Worm (Caenorhabditis elegans): ENCODE results near the gene F42C5.5.

DNA sequence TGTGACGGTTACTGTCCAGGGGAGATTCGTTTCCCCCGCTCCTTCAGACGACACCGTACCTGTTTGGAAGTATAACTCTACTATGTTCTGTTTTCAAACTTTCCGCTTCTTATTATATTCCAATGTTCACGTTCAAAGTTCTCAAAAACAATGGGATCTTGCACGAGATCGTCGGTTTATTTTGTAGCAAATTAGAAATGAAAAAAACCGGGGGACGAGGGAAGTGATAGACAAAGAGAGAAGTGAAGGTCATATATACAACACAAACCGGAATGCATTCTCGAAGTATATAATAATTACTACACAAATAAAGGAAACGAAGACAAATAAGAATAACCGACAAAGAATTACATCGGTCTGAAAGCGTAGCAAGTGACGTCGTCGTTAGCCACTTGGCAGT is 15.7 kb upstream of the F42C5.5 start:
- TF ChIP-seq ztf-11 (tag; optimal IDR thresholded peaks at IDR 0.05) (no peak), ZK546.5 (tag; optimal IDR thresholded peaks at IDR 0.05) (no peak), nhr-10 (tag; optimal IDR thresholded peaks at IDR 0.05) (no peak), F13H6.1 (tag; optimal IDR thresholded peaks at IDR 0.05) (no peak), aly-2 (tag; optimal IDR thresholded peaks at IDR 0.05) (no peak), nhr-12 (tag; optimal IDR thresholded peaks at IDR 0.05) (no peak), sma-9 (GFP tag; optimal IDR thresholded peaks at IDR 0.05) (no peak), sma-9 (tag; optimal IDR thresholded peaks at IDR 0.05) (no peak), nhr-11 (tag; optimal IDR thresholded peaks at IDR 0.05) (no peak), R02D3.7 (tag; optimal IDR thresholded peaks at IDR 0.05) (no peak)
